Fruit fly (Drosophila melanogaster) whole organism, larva: ENCODE data around the gene Ufd1.

Experiments
- noc ChIP-seq: fragments of 200-800 bp; sonication (Bioruptor generic); optimal IDR thresholded peaks from 3 replicates; lab custom pipeline; 2019; ENCODE audit warnings: missing biosample characterization, mild to moderate bottlenecking, missing genetic modification characterization, moderate library complexity

Gene Ufd1

DNA sequence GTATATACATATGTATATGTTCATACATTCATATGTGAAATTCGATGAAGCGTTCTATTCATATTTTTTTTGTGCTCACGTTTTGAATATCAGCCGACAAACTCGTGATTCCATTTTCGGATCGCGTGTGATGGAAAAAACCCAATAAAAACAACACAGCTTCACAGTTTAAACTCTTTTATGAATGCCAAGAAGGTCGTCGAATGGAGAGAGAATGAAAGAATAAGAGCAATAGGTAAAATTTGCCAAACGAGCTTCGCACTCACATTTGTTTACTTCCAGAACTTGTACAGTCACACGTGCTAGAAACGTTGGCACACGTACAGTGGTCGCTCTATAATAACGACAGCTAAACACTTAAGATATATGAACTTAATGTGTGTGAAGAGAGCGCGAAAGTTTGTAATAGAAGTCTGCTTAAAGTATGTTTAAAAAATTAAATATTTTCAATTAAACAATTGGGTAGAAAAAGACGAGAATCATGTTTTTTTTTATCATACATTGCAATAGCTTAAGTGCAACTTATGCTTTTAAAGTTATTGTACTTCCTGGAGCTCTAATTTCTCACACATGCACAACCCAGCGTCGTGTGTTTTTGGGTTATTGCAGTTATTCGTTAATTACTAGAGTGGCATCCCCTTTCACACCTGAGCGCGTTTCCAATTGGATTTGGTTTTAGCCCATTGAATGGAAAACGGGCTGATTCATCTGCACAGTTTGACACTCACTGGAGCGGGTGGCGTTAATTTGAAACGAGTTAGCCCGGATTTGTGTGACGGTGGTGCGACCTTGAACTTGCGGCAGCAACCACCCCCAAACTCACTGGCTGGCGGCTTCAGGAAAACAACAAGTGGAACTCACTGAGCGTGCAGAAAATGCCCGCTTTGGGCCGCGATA lies 2.9 kb upstream of the Ufd1 start:
- TF ChIP-seq noc (tag; lab: Kevin White, UChicago): peak; percentile 49

DNA sequence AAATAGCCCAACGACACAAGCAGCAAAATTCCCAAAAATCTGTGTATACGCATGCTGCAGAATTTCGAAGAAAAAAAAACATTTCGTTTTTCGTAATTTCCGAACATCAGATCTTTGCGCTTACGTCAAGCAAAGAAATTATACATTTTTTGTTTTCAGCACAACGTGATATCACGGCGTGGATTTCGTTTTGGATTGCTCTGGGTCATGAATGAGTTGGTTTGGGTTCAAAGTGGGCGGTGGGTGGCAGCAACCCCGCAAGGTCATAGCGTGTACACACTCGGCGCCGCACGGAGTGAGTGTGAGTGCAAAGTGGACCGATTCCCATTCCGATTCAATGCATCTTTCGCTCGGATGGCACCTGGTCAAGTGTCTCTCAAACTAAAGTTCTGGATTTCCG lies 1.8 kb upstream of the Ufd1 start:
- no peak for TF ChIP-seq noc (tag; lab: Kevin White, UChicago)

- TF ChIP-seq noc (tag; lab: Kevin White, UChicago): no peak
Observed at dm6 chr3L:11124439-11124838, 1.4 kb upstream of the Ufd1 start.

DNA sequence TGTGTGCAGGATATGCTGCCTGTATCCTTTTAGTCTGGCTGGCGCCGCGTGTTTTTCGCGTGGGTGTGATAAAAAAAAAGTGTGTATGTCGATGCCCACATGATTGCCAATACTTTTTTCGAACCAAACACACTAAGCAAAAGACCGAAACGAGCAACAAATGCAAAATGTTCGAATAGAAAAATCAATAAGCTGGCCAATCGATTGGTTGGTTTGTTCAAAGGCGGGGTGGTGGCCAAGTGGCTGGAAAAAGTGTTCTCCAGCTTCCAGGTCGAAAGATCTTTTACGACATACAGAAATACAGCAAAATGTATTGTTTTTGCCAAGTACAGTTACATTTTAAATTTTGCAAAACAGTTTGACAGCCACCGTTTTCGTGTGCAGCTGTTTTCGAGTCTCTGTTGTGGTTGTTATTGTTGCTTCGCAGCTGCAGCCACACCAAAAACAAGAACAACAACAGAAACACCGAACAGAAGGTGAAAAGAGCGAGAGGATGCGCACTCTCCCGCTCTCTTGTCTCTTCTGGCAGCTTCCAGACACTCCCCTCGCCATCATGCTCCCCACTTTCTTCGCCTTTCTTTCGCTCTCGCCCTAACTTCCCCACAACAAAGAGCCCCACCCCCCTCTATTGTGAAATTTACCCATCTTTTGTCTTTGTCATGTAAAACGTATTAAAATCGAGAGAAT lies 725 bp upstream of the Ufd1 start:
- no peak for TF ChIP-seq noc (tag; lab: Kevin White, UChicago)

- peak; percentile 13 for TF ChIP-seq noc (tag; lab: Kevin White, UChicago)
Observed at dm6 chr3L:11120419-11120958, 2.5 kb downstream of the Ufd1 start, which contains the start of the genes FoxK and mRpL2. Gene FoxK (minus strand): TSS chr3L:11120783. Gene mRpL2 (plus strand): TSS chr3L:11120847.

DNA sequence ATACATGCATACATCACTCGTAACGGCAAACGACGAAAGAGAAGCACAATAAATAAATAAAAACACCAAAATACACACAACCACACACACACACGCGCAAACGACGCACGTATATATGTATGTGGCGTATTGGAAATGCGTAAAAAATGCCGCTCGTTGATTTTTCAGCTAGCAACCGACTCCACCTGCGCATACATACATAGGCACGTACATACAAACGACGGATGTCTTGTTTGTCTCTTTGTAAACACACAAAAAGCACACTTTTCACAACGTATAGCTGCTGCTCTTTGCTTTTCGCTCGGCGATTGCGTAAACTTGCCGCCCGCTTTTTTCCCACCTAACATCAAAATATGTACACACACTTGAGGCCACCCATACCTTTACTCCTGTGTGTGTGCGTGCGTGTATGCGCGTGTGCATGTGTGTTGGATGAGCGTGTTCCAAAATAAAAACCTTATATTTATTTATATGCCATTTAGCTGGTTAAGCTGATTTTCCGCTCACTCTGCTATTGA lies 3.1 kb downstream of the Ufd1 start:
- TF ChIP-seq noc (tag; lab: Kevin White, UChicago): peak; percentile 8

dm6 chr3L:11119396-11119900 lies 3.6 kb downstream of the Ufd1 start:
- no peak for TF ChIP-seq noc (tag; lab: Kevin White, UChicago)

- peak; percentile 38 for TF ChIP-seq noc (tag; lab: Kevin White, UChicago)
Observed at dm6 chr3L:11118627-11119395, 4.2 kb downstream of the Ufd1 start.

- TF ChIP-seq noc (tag; lab: Kevin White, UChicago): no peak
Observed at dm6 chr3L:11117733-11118132, 5.3 kb downstream of the Ufd1 start.

dm6 chr3L:11113198-11114197 lies 9.5 kb downstream of the Ufd1 start, which contains the start of gene Sod1:
Gene Sod1 (minus strand): TSS chr3L:11113740.
- peak; percentile 44 for TF ChIP-seq noc (tag; lab: Kevin White, UChicago)

- no peak for TF ChIP-seq noc (tag; lab: Kevin White, UChicago)
Observed at dm6 chr3L:11112427-11112826, 10.6 kb downstream of the Ufd1 start.

DNA sequence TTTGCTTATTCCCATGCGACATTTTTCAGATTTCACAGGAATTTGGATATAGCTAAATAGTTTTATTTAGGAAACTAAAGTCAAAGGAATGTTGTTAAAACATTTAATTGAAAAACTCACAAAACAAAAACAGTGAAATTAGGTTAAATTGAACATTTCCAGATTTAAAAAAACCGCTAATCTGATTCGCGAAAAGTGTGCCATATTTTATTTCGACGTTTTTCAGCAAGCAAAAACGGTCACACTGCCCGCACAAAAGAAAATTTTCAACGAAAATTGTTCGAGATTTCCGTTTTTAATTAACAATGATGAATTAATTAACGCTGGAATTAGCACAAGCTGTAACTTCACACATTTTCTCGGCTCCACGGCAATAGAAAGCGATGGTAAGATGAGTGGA lies 13.6 kb downstream of the Ufd1 start, which contains the start of the genes CG34012 and emei:
Gene CG34012, minus strand, starts transcription at position 52 of the 400 bp plus-strand sequence.
Gene emei, plus strand, starts transcription at position 237 of the 400 bp plus-strand sequence.
- TF ChIP-seq noc (tag; lab: Kevin White, UChicago): no peak

DNA sequence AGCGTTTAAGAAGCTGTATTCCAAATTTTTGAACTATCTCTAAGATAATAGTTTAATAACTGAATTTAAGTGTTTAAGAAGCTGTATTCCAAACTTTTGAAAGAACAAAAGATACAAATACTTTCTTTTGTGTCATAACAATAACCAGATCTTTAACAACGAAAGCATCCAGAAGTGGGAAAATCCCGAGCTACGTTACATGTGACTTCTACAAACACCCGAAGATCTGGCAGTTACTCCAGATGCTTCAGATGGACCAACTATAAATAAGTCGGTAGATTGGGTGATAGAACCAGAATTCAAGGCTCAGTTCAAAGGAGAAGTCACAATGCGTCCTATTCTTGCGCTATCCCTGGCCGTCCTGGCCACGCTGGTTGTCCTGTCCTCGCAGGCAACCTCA lies 15.1 kb downstream of the Ufd1 start, which contains the start of gene CG12522:
Gene CG12522, plus strand, starts transcription at position 301 of the 400 bp plus-strand sequence.
- no peak for TF ChIP-seq noc (tag; lab: Kevin White, UChicago)
